Fruit fly (Drosophila melanogaster): ENCODE measurements around the gene beta-PheRS.

The beta-PheRS gene

dm6 chr3R:24295556-24296465 lies 43.3 kb upstream of the beta-PheRS start (continued):
- TF ChIP-seq gcm2 (GFP tag; optimal IDR thresholded peaks at IDR 0.05) (no peak), cad (GFP tag; optimal IDR thresholded peaks at IDR 0.05) (no peak), CG17359 (tag; optimal IDR thresholded peaks at IDR 0.05) (peak; percentile 76), Hr3 (GFP tag; optimal IDR thresholded peaks at IDR 0.05) (peak; percentile 73), NC2β (GFP tag; optimal IDR thresholded peaks at IDR 0.05) (peak; percentile 54), Six4 (GFP tag; optimal IDR thresholded peaks at IDR 0.05) (peak; percentile 71), cas (GFP tag; IDR thresholded peaks at IDR 0.05) (peak; percentile 65), kah (GFP tag; optimal IDR thresholded peaks at IDR 0.05) (peak; percentile 44), Eip74EF (GFP tag; optimal IDR thresholded peaks at IDR 0.05) (peak in 1 of 2 experiments; percentile 63), Ravus (GFP tag; IDR thresholded peaks at IDR 0.05) (no peak; the same call in none of the 2 replicates), CG10959 (GFP tag; IDR thresholded peaks at IDR 0.05) (peak; percentile 83), tgo (GFP tag; IDR thresholded peaks at IDR 0.05) (peak; percentile 82), Sox102F (GFP tag; optimal IDR thresholded peaks at IDR 0.05) (peak; percentile 74), CG10274 (GFP tag; optimal IDR thresholded peaks at IDR 0.05) (peak; percentile 20), kay (GFP tag; optimal IDR thresholded peaks at IDR 0.05) (peak; percentile 64), nmo (GFP tag; optimal IDR thresholded peaks at IDR 0.05) (peak; percentile 73), CG12219 (GFP tag; optimal IDR thresholded peaks at IDR 0.05) (peak; percentile 79), CG1832 (GFP tag; optimal IDR thresholded peaks at IDR 0.05) (peak; percentile 72), tio (GFP tag; optimal IDR thresholded peaks at IDR 0.05) (peak; percentile 76), Side (GFP tag; optimal IDR thresholded peaks at IDR 0.05) (peak; percentile 58), Mrtf (GFP tag; IDR thresholded peaks at IDR 0.05) (peak; percentile 79), CG13424 (tag; optimal IDR thresholded peaks at IDR 0.05) (peak; percentile 83), CG17612 (GFP tag; IDR thresholded peaks at IDR 0.05) (peak; percentile 55; the same call in 1 of the 2 replicates), CG1647 (GFP tag; optimal IDR thresholded peaks at IDR 0.05) (peak; percentile 40), dati (GFP tag; IDR thresholded peaks at IDR 0.05) (peak; percentile 39), CG1233 (GFP tag; optimal IDR thresholded peaks at IDR 0.05) (peak; percentile 72), Usf (GFP tag; optimal IDR thresholded peaks at IDR 0.05) (peak; percentile 58), sisA (GFP tag; IDR thresholded peaks at IDR 0.05) (peak; percentile 67), CG8089 (GFP tag; optimal IDR thresholded peaks at IDR 0.05) (peak; percentile 55), CG11696 (GFP tag; IDR thresholded peaks at IDR 0.05) (peak; percentile 76), so (GFP tag; IDR thresholded peaks at IDR 0.05) (peak; percentile 87), sd (tag; optimal IDR thresholded peaks at IDR 0.05) (peak; percentile 64), Ets97D (GFP tag; optimal IDR thresholded peaks at IDR 0.05) (no peak), CG4328 (GFP tag; optimal IDR thresholded peaks at IDR 0.05) (no peak), chif (GFP tag; optimal IDR thresholded peaks at IDR 0.05) (peak; percentile 30 to 82), Sin3A (optimal IDR thresholded peaks at IDR 0.05) (no peak), nerfin-2 (GFP tag; IDR thresholded peaks at IDR 0.05; ENCODE audit: partially characterized antibody) (no peak), Gsc (GFP tag; IDR thresholded peaks at IDR 0.05) (no peak), aop (GFP tag; IDR thresholded peaks at IDR 0.05) (0 out of 2 replicates have a peak, but pooled peaks have one; percentile 46), stc (GFP tag; IDR thresholded peaks at IDR 0.05) (peak; percentile 75), gcm (GFP tag; optimal IDR thresholded peaks at IDR 0.05) (peak; percentile 29), bowl (GFP tag; IDR thresholded peaks at IDR 0.05) (peak; percentile 72; the same call in 1 of the 2 replicates), en (GFP tag; optimal IDR thresholded peaks at IDR 0.05) (peak; percentile 34), eyg (GFP tag; optimal IDR thresholded peaks at IDR 0.05) (peak; percentile 32), Ada2b (GFP tag; IDR thresholded peaks at IDR 0.05) (peak; percentile 87), CG32532 (GFP tag; IDR thresholded peaks at IDR 0.05) (peak; percentile 82), mam (GFP tag; optimal IDR thresholded peaks at IDR 0.05) (peak; percentile 75), CG17568 (GFP tag; optimal IDR thresholded peaks at IDR 0.05) (peak; percentile 60), Doc3 (GFP tag; IDR thresholded peaks at IDR 0.05; ENCODE audit: partially characterized antibody) (no peak)

All from whole organism, embryonic.